Worm (Caenorhabditis elegans): ENCODE results near the gene dhs-6.

dhs-6 gene

ce11 chrII:5661735-5662177, 42.6 kb upstream of the dhs-6 start (continued):
- TF ChIP-seq hlh-11 (tag; optimal IDR thresholded peaks at IDR 0.05) (peak; percentile 87), ztf-11 (tag; optimal IDR thresholded peaks at IDR 0.05) (peak; percentile 29), cey-2 (tag; optimal IDR thresholded peaks at IDR 0.05; ENCODE audit: borderline replicate concordance, insufficient read depth) (no peak), ces-1 (GFP tag; optimal IDR thresholded peaks at IDR 0.05) (no peak), nhr-237 (tag; optimal IDR thresholded peaks at IDR 0.05) (peak; percentile 42), daf-19 (GFP tag; conservative IDR thresholded peaks at IDR 0.05) (0 out of 2 replicates have a peak, but pooled peaks have one; percentile 51), mep-1 (tag; optimal IDR thresholded peaks at IDR 0.05) (peak; percentile 90), spr-1 (tag; optimal IDR thresholded peaks at IDR 0.05) (peak; percentile 91), unc-39 (tag; optimal IDR thresholded peaks at IDR 0.05) (no peak), nhr-41 (GFP tag; IDR thresholded peaks at IDR 0.05) (peak; percentile 95), egl-27 (tag; optimal IDR thresholded peaks at IDR 0.05) (peak; percentile 78), fos-1 (tag; optimal IDR thresholded peaks at IDR 0.05) (no peak), lir-3 (tag; optimal IDR thresholded peaks at IDR 0.05) (peak; percentile 72), ceh-32 (tag; optimal IDR thresholded peaks at IDR 0.05; ENCODE audit: poor library complexity) (peak; percentile 59), ctbp-1 (GFP tag; IDR thresholded peaks at IDR 0.05) (peak; percentile 99), dve-1 (tag; optimal IDR thresholded peaks at IDR 0.05; ENCODE audit: insufficient read depth) (peak; percentile 80), dpl-1 (GFP tag; optimal IDR thresholded peaks at IDR 0.05) (peak; percentile 37), vab-7 (GFP tag; IDR thresholded peaks at IDR 0.05) (peak; percentile 97), Y105C5A.15 (GFP tag; IDR thresholded peaks at IDR 0.05) (peak; percentile 99), nhr-48 (tag; optimal IDR thresholded peaks at IDR 0.05) (peak; percentile 73), hlh-30 (tag; optimal IDR thresholded peaks at IDR 0.05; ENCODE audit: insufficient read depth) (peak; percentile 89), Y75B8A.6 (GFP tag; IDR thresholded peaks at IDR 0.05) (peak; percentile 98), lin-15B (tag; optimal IDR thresholded peaks at IDR 0.05) (no peak), nhr-77 (tag; optimal IDR thresholded peaks at IDR 0.05) (peak; percentile 79), madf-9 (GFP tag; conservative IDR thresholded peaks at IDR 0.05) (peak; percentile 90), dmd-9 (GFP tag; IDR thresholded peaks at IDR 0.05) (peak; percentile 80), egl-43 (GFP tag; IDR thresholded peaks at IDR 0.05) (peak; percentile 99), hif-1 (tag; optimal IDR thresholded peaks at IDR 0.05) (peak; percentile 31 to 94), snpc-1.2 (GFP tag; IDR thresholded peaks at IDR 0.05) (peak; percentile 94), rbr-2 (tag; optimal IDR thresholded peaks at IDR 0.05) (peak; percentile 96), set-16 (GFP tag; IDR thresholded peaks at IDR 0.05) (peak; percentile 99), nhr-11 (tag; optimal IDR thresholded peaks at IDR 0.05) (peak; percentile 81), T20F7.1 (GFP tag; optimal IDR thresholded peaks at IDR 0.05) (peak; percentile 82), lim-7 (GFP tag; IDR thresholded peaks at IDR 0.05) (peak; percentile 95), T26A8.4 (GFP tag; IDR thresholded peaks at IDR 0.05) (peak; percentile 97), ceh-82 (tag; optimal IDR thresholded peaks at IDR 0.05) (no peak), R02D3.7 (tag; optimal IDR thresholded peaks at IDR 0.05) (no peak), daf-12 (tag; optimal IDR thresholded peaks at IDR 0.05) (no peak), mxl-2 (GFP tag; conservative IDR thresholded peaks at IDR 0.05) (peak; percentile 51; the same call in 1 of the 2 replicates), php-3 (GFP tag; IDR thresholded peaks at IDR 0.05) (peak; percentile 90), F37D6.2 (tag; optimal IDR thresholded peaks at IDR 0.05) (peak; percentile 91), pqm-1 (tag; optimal IDR thresholded peaks at IDR 0.05) (peak; percentile 11), aha-1 (tag) (peak; percentile 99), sdz-12 (GFP tag; optimal IDR thresholded peaks at IDR 0.05) (peak; percentile 100), dmd-6 (GFP tag; IDR thresholded peaks at IDR 0.05) (peak; percentile 90), mdl-1 (tag; optimal IDR thresholded peaks at IDR 0.05) (peak; percentile 85 to 87), ZK337.2 (GFP tag; IDR thresholded peaks at IDR 0.05) (peak; percentile 88), mdt-29 (GFP tag; IDR thresholded peaks at IDR 0.05) (peak; percentile 94), ztf-7 (tag; optimal IDR thresholded peaks at IDR 0.05) (peak; percentile 9), nhr-76 (tag; optimal IDR thresholded peaks at IDR 0.05) (no peak), duxl-1 (tag; optimal IDR thresholded peaks at IDR 0.05; ENCODE audit: poor library complexity) (peak; percentile 69)
